Fruit fly (Drosophila melanogaster): ENCODE data around the gene CG8149.

DNA sequence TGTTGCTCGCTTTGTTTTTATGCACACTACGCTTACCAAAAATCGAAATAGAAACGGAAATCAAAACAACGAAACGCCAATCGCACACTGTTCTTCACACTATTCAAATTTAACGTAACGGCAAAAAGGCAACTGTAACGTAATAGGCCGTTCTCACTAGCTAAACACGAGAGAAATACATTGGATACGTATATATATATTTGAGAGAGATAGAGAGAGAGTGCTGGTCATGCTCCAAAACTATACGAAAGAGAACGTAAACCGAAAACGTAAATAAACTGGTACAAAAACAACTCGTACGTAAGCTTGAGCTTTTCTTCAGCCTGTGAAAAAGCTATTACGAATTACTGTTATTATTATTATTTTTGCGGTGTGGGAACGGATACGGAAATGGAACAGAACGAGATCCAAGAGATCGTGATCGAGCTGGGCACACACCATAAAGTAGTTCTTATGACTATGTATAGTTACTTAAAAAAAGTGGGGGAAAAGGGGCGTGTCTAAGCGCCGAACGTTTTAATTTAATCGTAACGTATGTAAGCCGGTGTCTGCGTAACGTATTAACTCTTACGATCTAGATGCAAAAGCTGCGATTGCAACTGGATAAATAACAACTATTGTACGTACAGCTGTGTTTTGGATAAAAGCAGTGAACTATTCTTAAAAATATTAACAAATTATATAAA is 39.2 kb downstream of the CG8149 start:
- TF ChIP-seq achi (GFP tag; optimal IDR thresholded peaks at IDR 0.05), result no peak
- TF ChIP-seq Sox14 (GFP tag; optimal IDR thresholded peaks at IDR 0.05), result no peak
- TF ChIP-seq Hr39 (GFP tag; optimal IDR thresholded peaks at IDR 0.05), result no peak
- no peak for TF ChIP-seq Eip93F (GFP tag; optimal IDR thresholded peaks at IDR 0.05)
- TF ChIP-seq acj6 (GFP tag; optimal IDR thresholded peaks at IDR 0.05), result no peak
- TF ChIP-seq cyc (GFP tag; optimal IDR thresholded peaks at IDR 0.05), result no peak
- TF ChIP-seq vri (GFP tag; optimal IDR thresholded peaks at IDR 0.05), result no peak
- TF ChIP-seq CG8632 (GFP tag; optimal IDR thresholded peaks at IDR 0.05), result no peak
- TF ChIP-seq CG15336 (GFP tag; IDR thresholded peaks at IDR 0.05), result no peak
- no peak for TF ChIP-seq fkh (GFP tag; optimal IDR thresholded peaks at IDR 0.05)

Measured in whole organism, prepupa.